Worm (Caenorhabditis elegans) whole organism, L4 larva: ENCODE measurements around the gene enee-1.

ENCODE experiments used
- D1046.2 ChIP-seq: fragments of 200-800 bp; sonication (Bioruptor generic); IDR thresholded peaks from 2 replicates; pipeline ENCODE4 v1.3.6; 2022; ENCODE audit warnings: missing genetic modification characterization, missing compliant biosample characterization
- F26F4.8 ChIP-seq: fragments of 200-800 bp; sonication (Bioruptor generic); conservative IDR thresholded peaks from 2 replicates; pipeline ENCODE4 v1.3.6; 2022; ENCODE audit warnings: missing genetic modification characterization, missing compliant biosample characterization
- F44E2.7 ChIP-seq: fragments of 200-800 bp; sonication (Bioruptor generic); IDR thresholded peaks from 2 replicates; pipeline ENCODE4 v2.1.2; 2022; ENCODE audit warnings: missing genetic modification characterization, missing compliant biosample characterization
- T20F7.1 ChIP-seq: fragments of 200-800 bp; sonication (Bioruptor generic); optimal IDR thresholded peaks from 2 replicates; lab custom pipeline; 2018; ENCODE audit warnings: mild to moderate bottlenecking, missing genetic modification characterization, missing compliant biosample characterization
- Y48G9A.11 ChIP-seq: fragments of 200-800 bp; sonication (Bioruptor generic); IDR thresholded peaks from 2 replicates; pipeline ENCODE4 v1.3.6; 2022; ENCODE audit warnings: missing genetic modification reagents, missing genetic modification characterization, missing compliant biosample characterization
- arid-1 ChIP-seq: fragments of 200-800 bp; sonication (Bioruptor generic); conservative IDR thresholded peaks from 2 replicates; pipeline ENCODE4 v1.3.6; 2022; ENCODE audit warnings: missing genetic modification reagents, missing genetic modification characterization, missing compliant biosample characterization
- ceh-28 ChIP-seq: fragments of 150-350 bp; optimal IDR thresholded peaks from 2 replicates; lab custom pipeline; 2014; ENCODE audit warnings: missing biosample characterization, missing genetic modification reagents, missing genetic modification characterization
- ceh-62 ChIP-seq: sonication (generic microtip); optimal IDR thresholded peaks from 2 replicates; lab custom pipeline; 2017; ENCODE audit warnings: missing biosample characterization, missing genetic modification characterization
- daf-16 ChIP-seq, 3 experiments: sonication (generic microtip); optimal IDR thresholded peaks; 2 replicates each; lab custom pipeline; 2016 to 2017; ENCODE audit warnings: missing genetic modification characterization in 3 of 3, missing genetic modification reagents in 3 of 3, mild to moderate bottlenecking in 2 of 3, missing compliant biosample characterization in 2 of 3, missing biosample characterization in 1 of 3, moderate library complexity in 1 of 3
- daf-19 ChIP-seq: fragments of 200-800 bp; sonication (Bioruptor generic); conservative IDR thresholded peaks from 2 replicates; pipeline ENCODE4 v1.3.6; 2022; ENCODE audit warnings: missing genetic modification characterization, missing compliant biosample characterization
- daf-8 ChIP-seq: fragments of 200-800 bp; sonication (Bioruptor generic); IDR thresholded peaks from 2 replicates; pipeline ENCODE4 v1.3.6; 2022; ENCODE audit warnings: missing genetic modification characterization, missing compliant biosample characterization
- dmd-6 ChIP-seq: fragments of 200-800 bp; sonication (Bioruptor generic); IDR thresholded peaks from 2 replicates; pipeline ENCODE4 v1.3.6; 2022; ENCODE audit warnings: missing genetic modification reagents, missing genetic modification characterization, missing compliant biosample characterization
- duxl-1 ChIP-seq: sonication (generic microtip); optimal IDR thresholded peaks from 2 replicates; lab custom pipeline; 2016; ENCODE audit warnings: mild to moderate bottlenecking, missing genetic modification characterization, moderate library complexity, missing compliant biosample characterization; ENCODE audit not compliant: poor library complexity
- dve-1 ChIP-seq: sonication (generic microtip); optimal IDR thresholded peaks from 2 replicates; lab custom pipeline; 2017; ENCODE audit warnings: antibody characterized with exemption, mild to moderate bottlenecking, missing genetic modification characterization, missing compliant biosample characterization; ENCODE audit not compliant: insufficient read depth
- fkh-10 ChIP-seq: fragments of 150-350 bp; optimal IDR thresholded peaks from 2 replicates; lab custom pipeline; 2014; ENCODE audit warnings: missing biosample characterization, missing genetic modification reagents, missing genetic modification characterization
- fos-1 ChIP-seq: fragments of 150-350 bp; optimal IDR thresholded peaks from 2 replicates; lab custom pipeline; 2014; ENCODE audit warnings: missing biosample characterization, missing genetic modification characterization
- hlh-30 ChIP-seq: sonication (generic microtip); optimal IDR thresholded peaks from 2 replicates; lab custom pipeline; 2017; ENCODE audit warnings: antibody characterized with exemption, mild to moderate bottlenecking, missing genetic modification characterization, missing compliant biosample characterization; ENCODE audit not compliant: insufficient read depth
- hmg-1.1 ChIP-seq: fragments of 200-800 bp; sonication (Bioruptor generic); IDR thresholded peaks from 2 replicates; pipeline ENCODE4 v1.3.6; 2022; ENCODE audit warnings: missing genetic modification reagents, missing genetic modification characterization, missing compliant biosample characterization
- jun-1 ChIP-seq: fragments of 150-350 bp; optimal IDR thresholded peaks from 2 replicates; lab custom pipeline; 2014; ENCODE audit warnings: missing biosample characterization, missing genetic modification reagents, missing genetic modification characterization
- lin-15B ChIP-seq: fragments of 150-350 bp; sonication (generic microtip); optimal IDR thresholded peaks from 3 replicates; lab custom pipeline; 2014; ENCODE audit warnings: missing biosample characterization, missing genetic modification characterization
- lin-29 ChIP-seq: fragments of 200-800 bp; sonication (Bioruptor generic); IDR thresholded peaks from 2 replicates; pipeline ENCODE4 v1.3.6; 2022; ENCODE audit warnings: missing genetic modification reagents, missing genetic modification characterization, missing compliant biosample characterization
- lin-38 ChIP-seq: fragments of 200-800 bp; sonication (Bioruptor generic); IDR thresholded peaks from 2 replicates; pipeline ENCODE4 v1.3.6; 2022; ENCODE audit warnings: missing genetic modification reagents, missing genetic modification characterization, missing compliant biosample characterization
- madf-5 ChIP-seq, 2 experiments: fragments of 200-800 bp; sonication (Bioruptor generic); IDR thresholded peaks; 2 replicates each; pipeline ENCODE4 v1.3.6; 2022; ENCODE audit warnings: missing compliant biosample characterization in 2 of 2, missing genetic modification characterization in 2 of 2
- madf-9 ChIP-seq: fragments of 200-800 bp; sonication (Bioruptor generic); conservative IDR thresholded peaks from 2 replicates; pipeline ENCODE4 v1.3.6; 2022; ENCODE audit warnings: missing genetic modification reagents, missing genetic modification characterization, missing compliant biosample characterization
- mdl-1 ChIP-seq, 2 experiments: fragments of 150-350 bp in 1 of 2; sonication (generic microtip) in 1 of 2; optimal IDR thresholded peaks; 2 replicates each; lab custom pipeline; 2014 to 2017; ENCODE audit warnings: missing biosample characterization in 2 of 2, missing genetic modification characterization in 2 of 2
- mxl-3 ChIP-seq: fragments of 200-800 bp; sonication (Bioruptor generic); optimal IDR thresholded peaks from 2 replicates; lab custom pipeline; 2018; ENCODE audit warnings: mild to moderate bottlenecking, missing genetic modification characterization, missing compliant biosample characterization
- nhr-10 ChIP-seq: fragments of 150-350 bp; optimal IDR thresholded peaks from 2 replicates; lab custom pipeline; 2014; ENCODE audit warnings: missing biosample characterization, missing genetic modification characterization
- nhr-102 ChIP-seq: sonication (generic microtip); optimal IDR thresholded peaks from 2 replicates; lab custom pipeline; 2016; ENCODE audit warnings: mild to moderate bottlenecking, missing genetic modification characterization, moderate library complexity, missing compliant biosample characterization
- nhr-237 ChIP-seq: sonication (generic microtip); optimal IDR thresholded peaks from 2 replicates; lab custom pipeline; 2017; ENCODE audit warnings: missing biosample characterization, missing genetic modification characterization
- nhr-25 ChIP-seq: sonication (generic microtip); optimal IDR thresholded peaks from 2 replicates; lab custom pipeline; 2017; ENCODE audit warnings: missing genetic modification characterization, mild to moderate bottlenecking, missing compliant biosample characterization, antibody characterized with exemption, moderate library complexity, borderline replicate concordance; ENCODE audit not compliant: insufficient read depth
- nhr-28 ChIP-seq: fragments of 150-350 bp; optimal IDR thresholded peaks from 2 replicates; lab custom pipeline; 2014; ENCODE audit warnings: missing biosample characterization, missing genetic modification characterization
- nhr-41 ChIP-seq: fragments of 200-800 bp; sonication (Bioruptor generic); IDR thresholded peaks from 2 replicates; pipeline ENCODE4 v1.3.6; 2022; ENCODE audit warnings: missing genetic modification reagents, missing genetic modification characterization, missing compliant biosample characterization
- nhr-48 ChIP-seq: sonication (generic microtip); optimal IDR thresholded peaks from 2 replicates; lab custom pipeline; 2016; ENCODE audit warnings: mild to moderate bottlenecking, missing genetic modification characterization, missing compliant biosample characterization
- nhr-6 ChIP-seq: fragments of 150-350 bp; optimal IDR thresholded peaks from 2 replicates; lab custom pipeline; 2014; ENCODE audit warnings: missing biosample characterization, missing genetic modification characterization
- nhr-76 ChIP-seq: fragments of 150-350 bp; optimal IDR thresholded peaks from 2 replicates; lab custom pipeline; 2014; ENCODE audit warnings: missing biosample characterization, missing genetic modification characterization
- pha-4 ChIP-seq, 2 experiments: fragments of 150-350 bp in 1 of 2; fragments of 200-800 bp in 1 of 2; sonication (Bioruptor generic) in 1 of 2; IDR thresholded peaks in 1 of 2; optimal IDR thresholded peaks in 1 of 2; 2 replicates each; pipeline versions ENCODE4 v1.3.6 to Lab custom; 2014 to 2022; ENCODE audit warnings: missing genetic modification characterization in 2 of 2, missing genetic modification reagents in 2 of 2, missing biosample characterization in 1 of 2, missing compliant biosample characterization in 1 of 2
- pqm-1 ChIP-seq: sonication (generic microtip); optimal IDR thresholded peaks from 2 replicates; lab custom pipeline; 2017; ENCODE audit warnings: missing biosample characterization, missing genetic modification characterization
- rbr-2 ChIP-seq: sonication (generic microtip); optimal IDR thresholded peaks from 2 replicates; lab custom pipeline; 2016; ENCODE audit warnings: missing genotype, missing genetic modification characterization, missing compliant biosample characterization
- skn-1 ChIP-seq: fragments of 150-350 bp; optimal IDR thresholded peaks from 2 replicates; lab custom pipeline; 2014; ENCODE audit warnings: missing biosample characterization, missing genetic modification characterization
- snpc-1.2 ChIP-seq: fragments of 200-800 bp; sonication (Bioruptor generic); IDR thresholded peaks from 2 replicates; pipeline ENCODE4 v1.3.6; 2022; ENCODE audit warnings: missing genetic modification reagents, missing genetic modification characterization, missing compliant biosample characterization
- spr-3 ChIP-seq: fragments of 200-800 bp; sonication (Bioruptor generic); optimal IDR thresholded peaks from 2 replicates; lab custom pipeline; 2018; ENCODE audit warnings: mild to moderate bottlenecking, missing genetic modification characterization, missing compliant biosample characterization
- unc-130 ChIP-seq: sonication (generic microtip); optimal IDR thresholded peaks from 2 replicates; lab custom pipeline; 2016; ENCODE audit warnings: missing genetic modification reagents, missing genetic modification characterization, missing compliant biosample characterization
- unc-62 ChIP-seq, 3 experiments: fragments of 150-350 bp in 1 of 3; sonication (generic microtip); optimal IDR thresholded peaks in 2 of 3; peaks in 1 of 3; 1 replicate in 1 of 3; 2 replicates in 2 of 3; lab custom pipeline; 2014 to 2017; ENCODE audit warnings: missing biosample characterization in 3 of 3, missing genetic modification characterization in 3 of 3, missing genetic modification reagents in 3 of 3, missing genotype in 1 of 3
- zag-1 ChIP-seq: fragments of 150-350 bp; optimal IDR thresholded peaks from 2 replicates; lab custom pipeline; 2014; ENCODE audit warnings: missing biosample characterization, missing genetic modification characterization
- zfp-2 ChIP-seq: sonication (generic microtip); optimal IDR thresholded peaks from 2 replicates; lab custom pipeline; 2016; ENCODE audit warnings: mild to moderate bottlenecking, missing genetic modification characterization, missing compliant biosample characterization
- zip-11 ChIP-seq: fragments of 200-800 bp; sonication (Bioruptor generic); IDR thresholded peaks from 2 replicates; pipeline ENCODE4 v1.3.6; 2022; ENCODE audit warnings: missing genetic modification characterization, missing compliant biosample characterization
- zip-2 ChIP-seq: fragments of 150-350 bp; optimal IDR thresholded peaks from 2 replicates; lab custom pipeline; 2014; ENCODE audit warnings: missing biosample characterization, missing genetic modification characterization
- ztf-11 ChIP-seq: fragments of 150-350 bp; optimal IDR thresholded peaks from 2 replicates; lab custom pipeline; 2014; ENCODE audit warnings: missing biosample characterization, missing genetic modification characterization

Gene enee-1

ce11 chrII:41914-42313, 17.4 kb downstream of the enee-1 start, which contains the start of gene F23F1.10:
F23F1.10 (minus strand) TSS chrII:41982.
- TF ChIP-seq nhr-102 (tag; lab: Kevin White, UChicago) (peak; percentile 13), snpc-1.2 (GFP tag; lab: Robert Waterston, UW) (no peak), pha-4 (GFP tag; IDR thresholded peaks at IDR 0.05; lab: Robert Waterston, UW) (peak; percentile 35; the same call in 1 of the 2 replicates), pha-4 (tag; optimal IDR thresholded peaks at IDR 0.05; lab: Kevin White, UChicago) (no peak), T20F7.1 (peak; percentile 14), lin-38 (GFP tag; lab: Robert Waterston, UW) (peak; percentile 58)

DNA sequence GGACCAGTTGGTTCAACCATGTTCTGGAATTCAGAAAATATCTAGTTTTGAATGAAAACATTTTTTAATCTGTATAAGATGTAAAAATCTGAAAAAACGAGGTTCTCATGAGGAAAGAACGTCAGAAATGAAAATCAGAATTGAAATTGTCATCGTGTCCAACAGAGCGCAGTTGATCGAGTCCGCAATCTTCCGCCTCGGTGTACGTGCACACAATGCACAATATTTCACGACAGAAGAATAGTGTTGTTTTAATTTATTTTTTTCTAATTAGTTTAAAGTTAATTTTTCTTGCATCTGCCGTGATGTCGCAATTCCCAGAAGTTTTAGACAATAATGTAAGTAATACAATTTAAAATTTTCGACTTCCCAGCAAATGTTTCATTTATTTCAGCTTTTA, 19.2 kb downstream of the enee-1 start, which contains the start of gene nfyc-1:
Gene nfyc-1 (plus strand): TSS at position 268 of the 400 bp plus-strand sequence.
- TF ChIP-seq mdl-1 (tag; optimal IDR thresholded peaks at IDR 0.05; lab: Kevin White, UChicago), result no peak
- no peak for TF ChIP-seq madf-5 (GFP tag; IDR thresholded peaks at IDR 0.05; lab: Robert Waterston, UW)
- TF ChIP-seq D1046.2 (GFP tag; lab: Robert Waterston, UW), result no peak
- TF ChIP-seq nhr-41 (GFP tag; lab: Robert Waterston, UW), result no peak
- TF ChIP-seq ceh-62, result no peak
- 0 out of 2 replicates have a peak, but pooled peaks have one; percentile 34 for TF ChIP-seq arid-1 (GFP tag; lab: Robert Waterston, UW)
- no peak for TF ChIP-seq zip-2
- no peak for TF ChIP-seq nhr-237 (tag; lab: Kevin White, UChicago)
- TF ChIP-seq daf-16 (GFP tag; optimal IDR thresholded peaks at IDR 0.05; lab: Kevin White, UChicago), result no peak
- peak; percentile 35 for TF ChIP-seq daf-16 (tag; optimal IDR thresholded peaks at IDR 0.05; lab: Kevin White, UChicago)
- no peak for TF ChIP-seq mxl-3
- no peak for TF ChIP-seq ztf-11
- no peak for TF ChIP-seq nhr-76 (tag; lab: Kevin White, UChicago)
- TF ChIP-seq unc-62 (GFP tag; optimal IDR thresholded peaks at IDR 0.05 in 1 of 2; lab: Kevin White, UChicago), result no peak
- TF ChIP-seq unc-62 (tag; optimal IDR thresholded peaks at IDR 0.05; lab: Kevin White, UChicago), result no peak
- TF ChIP-seq ceh-28, result no peak
- peak; percentile 7 for TF ChIP-seq duxl-1 (tag; lab: Kevin White, UChicago)
- TF ChIP-seq nhr-25 (tag; lab: Kevin White, UChicago), result no peak
- no peak for TF ChIP-seq daf-19 (GFP tag; lab: Robert Waterston, UW)
- TF ChIP-seq dmd-6 (GFP tag; lab: Robert Waterston, UW), result no peak
- TF ChIP-seq T20F7.1, result peak; percentile 63
- TF ChIP-seq zip-11, result no peak
- peak; percentile 34 for TF ChIP-seq hlh-30 (tag; lab: Kevin White, UChicago)
- TF ChIP-seq F44E2.7, result no peak
- TF ChIP-seq madf-9 (GFP tag; lab: Robert Waterston, UW), result no peak
- TF ChIP-seq hmg-1.1 (GFP tag; lab: Robert Waterston, UW), result peak; percentile 52; the same call in 1 of the 2 replicates
- TF ChIP-seq spr-3 (GFP tag; lab: Kevin White, UChicago), result no peak
- TF ChIP-seq skn-1 (tag; lab: Kevin White, UChicago), result no peak
- no peak for TF ChIP-seq zag-1 (tag; lab: Kevin White, UChicago)
- no peak for TF ChIP-seq lin-29 (GFP tag; lab: Robert Waterston, UW)
- TF ChIP-seq nhr-6 (tag; lab: Kevin White, UChicago), result no peak
- no peak for TF ChIP-seq zfp-2 (tag; lab: Kevin White, UChicago)
- TF ChIP-seq fkh-10 (GFP tag; lab: Kevin White, UChicago), result peak; percentile 20
- peak; percentile 60 for TF ChIP-seq dve-1
- TF ChIP-seq pqm-1, result no peak
- no peak for TF ChIP-seq jun-1 (tag; lab: Kevin White, UChicago)
- TF ChIP-seq nhr-10, result no peak
- no peak for TF ChIP-seq nhr-48 (tag; lab: Kevin White, UChicago)
- no peak for TF ChIP-seq F26F4.8 (GFP tag; lab: Robert Waterston, UW)
- TF ChIP-seq rbr-2 (tag; lab: Kevin White, UChicago), result peak; percentile 7
- no peak for TF ChIP-seq fos-1 (tag; lab: Kevin White, UChicago)
- TF ChIP-seq lin-15B, result no peak
- TF ChIP-seq unc-130 (GFP tag; lab: Kevin White, UChicago), result no peak
- no peak for TF ChIP-seq Y48G9A.11 (GFP tag; lab: Robert Waterston, UW)
- TF ChIP-seq nhr-28 (tag; lab: Kevin White, UChicago), result peak; percentile 51
- TF ChIP-seq daf-8 (GFP tag; lab: Robert Waterston, UW), result no peak
